Fruit fly (Drosophila melanogaster) whole organism, embryonic: ENCODE measurements around the gene CG2841.
A peak's percentile ranks its signal among the peaks of the same experiment; 100 is the strongest.

Source experiments
- Atf-2 ChIP-seq: fragments of 200-800 bp; sonication (Bioruptor generic); optimal IDR thresholded peaks from 2 replicates; lab custom pipeline; 2016; ENCODE audit warnings: missing biosample characterization, missing genetic modification characterization
- CG10431 ChIP-seq: fragments of 200-800 bp; sonication (Bioruptor generic); optimal IDR thresholded peaks from 3 replicates; lab custom pipeline; 2018; ENCODE audit warnings: missing biosample characterization, mild to moderate bottlenecking, missing genetic modification characterization
- CG11504 ChIP-seq: fragments of 200-800 bp; sonication (Bioruptor generic); optimal IDR thresholded peaks from 3 replicates; lab custom pipeline; 2019; ENCODE audit warnings: missing biosample characterization, mild to moderate bottlenecking, missing genetic modification characterization, moderate library complexity
- CG11560 ChIP-seq: fragments of 200-800 bp; sonication (Bioruptor generic); IDR thresholded peaks from 3 replicates; pipeline ENCODE4 v1.3.6; 2022; ENCODE audit warnings: missing biosample characterization, missing genetic modification characterization
- CG13123 ChIP-seq: fragments of 200-800 bp; sonication (Bioruptor generic); optimal IDR thresholded peaks from 2 replicates; lab custom pipeline; 2016; ENCODE audit warnings: missing biosample characterization, missing genetic modification characterization
- CG15011 ChIP-seq: fragments of 200-800 bp; sonication (Bioruptor generic); optimal IDR thresholded peaks from 3 replicates; lab custom pipeline; 2018; ENCODE audit warnings: missing biosample characterization, mild to moderate bottlenecking, missing genetic modification characterization
- CG15479 ChIP-seq: fragments of 200-800 bp; sonication (Bioruptor generic); optimal IDR thresholded peaks from 3 replicates; lab custom pipeline; 2019; ENCODE audit warnings: missing biosample characterization, mild to moderate bottlenecking, missing genetic modification characterization, moderate library complexity
- CG15514 ChIP-seq: fragments of 200-800 bp; sonication (Bioruptor generic); optimal IDR thresholded peaks from 3 replicates; lab custom pipeline; 2017; ENCODE audit warnings: missing biosample characterization, missing genetic modification characterization, mild to moderate bottlenecking, moderate library complexity, missing genetic modification reagents
- CG17186 ChIP-seq: fragments of 200-800 bp; sonication (Bioruptor generic); optimal IDR thresholded peaks from 3 replicates; lab custom pipeline; 2017; ENCODE audit warnings: missing biosample characterization, missing genetic modification reagents, missing genetic modification characterization
- CG17328 ChIP-seq: fragments of 200-800 bp; sonication (Bioruptor generic); IDR thresholded peaks from 2 replicates; pipeline ENCODE4 v1.3.6; 2022; ENCODE audit warnings: missing biosample characterization, missing genetic modification characterization
- CG17912 ChIP-seq: fragments of 200-800 bp; sonication (Bioruptor generic); optimal IDR thresholded peaks from 2 replicates; lab custom pipeline; 2018; ENCODE audit warnings: missing biosample characterization, mild to moderate bottlenecking, missing genetic modification characterization
- CG3065 ChIP-seq: fragments of 200-800 bp; sonication (Bioruptor generic); optimal IDR thresholded peaks from 2 replicates; lab custom pipeline; 2016; ENCODE audit warnings: missing biosample characterization, missing genetic modification characterization
- CG32772 ChIP-seq: fragments of 200-800 bp; sonication (Bioruptor generic); IDR thresholded peaks from 2 replicates; pipeline ENCODE4 v1.3.6; 2022; ENCODE audit warnings: missing biosample characterization, missing genetic modification characterization
- CG34422 ChIP-seq: fragments of 200-800 bp; sonication (Bioruptor generic); IDR thresholded peaks from 3 replicates; pipeline ENCODE4 v1.3.6; 2022; ENCODE audit warnings: missing biosample characterization, missing genetic modification characterization
- CG3838 ChIP-seq: fragments of 200-800 bp; sonication (Bioruptor generic); optimal IDR thresholded peaks from 3 replicates; lab custom pipeline; 2016; ENCODE audit warnings: missing biosample characterization, missing genetic modification characterization
- CG3847 ChIP-seq: fragments of 200-800 bp; sonication (Bioruptor generic); IDR thresholded peaks from 2 replicates; pipeline ENCODE4 v1.3.6; 2022; ENCODE audit warnings: missing biosample characterization, missing genetic modification characterization
- CG7357 ChIP-seq: fragments of 200-800 bp; sonication (Bioruptor generic); IDR thresholded peaks from 3 replicates; pipeline ENCODE4 v1.3.6; 2022; ENCODE audit warnings: missing biosample characterization, missing genetic modification characterization
- CG8924 ChIP-seq: fragments of 200-800 bp; optimal IDR thresholded peaks from 3 replicates; lab custom pipeline; 2019; ENCODE audit warnings: missing biosample characterization, mild to moderate bottlenecking, missing genetic modification characterization, moderate library complexity
- CG9817 ChIP-seq: fragments of 200-800 bp; sonication (Bioruptor generic); optimal IDR thresholded peaks from 2 replicates; lab custom pipeline; 2018; ENCODE audit warnings: missing biosample characterization, mild to moderate bottlenecking, missing genetic modification characterization, moderate library complexity
- Fer3 ChIP-seq: fragments of 200-800 bp; sonication (Bioruptor generic); optimal IDR thresholded peaks from 2 replicates; lab custom pipeline; 2018; ENCODE audit warnings: missing biosample characterization, mild to moderate bottlenecking, missing genetic modification characterization, moderate library complexity
- H2.0 ChIP-seq: fragments of 200-800 bp; sonication (Bioruptor generic); IDR thresholded peaks from 2 replicates; pipeline ENCODE4 v1.3.6; 2022; ENCODE audit warnings: missing biosample characterization, missing genetic modification characterization
- Hr39 ChIP-seq: fragments of >200 bp; optimal IDR thresholded peaks from 2 replicates; lab custom pipeline; 2017
- Hr51 ChIP-seq, 2 experiments: fragments of 200-800 bp; sonication (Bioruptor generic); optimal IDR thresholded peaks; 2 replicates in 1 of 2; 3 replicates in 1 of 2; lab custom pipeline; 2016 to 2018; ENCODE audit warnings: missing biosample characterization in 2 of 2, missing genetic modification characterization in 2 of 2, mild to moderate bottlenecking in 1 of 2, moderate library complexity in 1 of 2
- Hr78 ChIP-seq, 2 experiments: fragments of 200-800 bp in 1 of 2; fragments of >200 bp in 1 of 2; sonication (Bioruptor generic) in 1 of 2; optimal IDR thresholded peaks; 2 replicates each; lab custom pipeline; 2017 to 2019; ENCODE audit warnings: missing biosample characterization in 2 of 2, missing genetic modification characterization in 2 of 2, mild to moderate bottlenecking in 1 of 2, moderate library complexity in 1 of 2
- MTF-1 ChIP-seq: fragments of 200-800 bp; sonication (Bioruptor generic); optimal IDR thresholded peaks from 2 replicates; lab custom pipeline; 2018; ENCODE audit warnings: missing biosample characterization, mild to moderate bottlenecking, missing genetic modification characterization, borderline replicate concordance
- Mad ChIP-seq: fragments of 200-800 bp; sonication (Bioruptor generic); optimal IDR thresholded peaks from 2 replicates; lab custom pipeline; 2016; ENCODE audit warnings: missing biosample characterization, missing genetic modification characterization
- Med ChIP-seq: fragments of 200-800 bp; sonication (Bioruptor generic); peaks from one replicate; lab custom pipeline; 2016; ENCODE audit warnings: missing biosample characterization, missing genetic modification characterization, mild to moderate bottlenecking, inconsistent platforms, moderate library complexity
- Sry-δ ChIP-seq: fragments of 200-800 bp; sonication (Bioruptor generic); optimal IDR thresholded peaks from 2 replicates; lab custom pipeline; 2016; ENCODE audit warnings: missing biosample characterization, missing genetic modification characterization
- TFAM ChIP-seq: fragments of 200-800 bp; sonication (Bioruptor generic); optimal IDR thresholded peaks from 2 replicates; lab custom pipeline; 2017; ENCODE audit warnings: missing biosample characterization, missing genetic modification characterization, inconsistent platforms
- Usf ChIP-seq: fragments of 200-800 bp; sonication (Bioruptor generic); optimal IDR thresholded peaks from 2 replicates; lab custom pipeline; 2017; ENCODE audit warnings: missing genotype, missing biosample characterization, missing genetic modification characterization
- crc ChIP-seq: fragments of 200-800 bp; sonication (Bioruptor generic); optimal IDR thresholded peaks from 2 replicates; lab custom pipeline; 2016; ENCODE audit warnings: missing biosample characterization, missing genetic modification characterization
- crol ChIP-seq: fragments of 200-800 bp; sonication (Bioruptor generic); IDR thresholded peaks from 2 replicates; pipeline ENCODE4 v1.3.6; 2022; ENCODE audit warnings: missing biosample characterization, missing genetic modification characterization
- dmrt11E ChIP-seq: fragments of 200-800 bp; sonication (Bioruptor generic); optimal IDR thresholded peaks from 3 replicates; lab custom pipeline; 2018; ENCODE audit warnings: missing biosample characterization, mild to moderate bottlenecking, missing genetic modification characterization, moderate library complexity
- eve ChIP-seq, 2 experiments: fragments of >200 bp; optimal IDR thresholded peaks; 2 replicates each; lab custom pipeline; 2017; ENCODE audit warnings: missing biosample characterization in 2 of 2, missing genetic modification characterization in 2 of 2
- gsb ChIP-seq: fragments of 200-800 bp; sonication (Bioruptor generic); IDR thresholded peaks from 2 replicates; pipeline ENCODE4 v1.3.6; 2022; ENCODE audit warnings: missing biosample characterization, missing genetic modification characterization
- hb ChIP-seq: fragments of 200-800 bp; sonication (Bioruptor generic); IDR thresholded peaks from 3 replicates; pipeline ENCODE4 v1.3.6; 2022; ENCODE audit warnings: missing biosample characterization, missing genetic modification characterization; ENCODE audit not compliant: partially characterized antibody
- ind ChIP-seq: fragments of 200-800 bp; sonication (Bioruptor generic); optimal IDR thresholded peaks from 3 replicates; lab custom pipeline; 2016; ENCODE audit warnings: missing biosample characterization, missing genetic modification characterization
- kni ChIP-seq: fragments of 200-800 bp; sonication (Bioruptor generic); optimal IDR thresholded peaks from 3 replicates; lab custom pipeline; 2017; ENCODE audit warnings: mild to moderate bottlenecking, missing biosample characterization, missing genetic modification reagents, missing genetic modification characterization
- mld ChIP-seq: fragments of 200-800 bp; sonication (Bioruptor generic); IDR thresholded peaks from 3 replicates; pipeline ENCODE4 v1.3.6; 2022; ENCODE audit warnings: missing biosample characterization, missing genetic modification characterization; ENCODE audit not compliant: partially characterized antibody
- oc ChIP-seq: fragments of 200-800 bp; sonication (Bioruptor generic); optimal IDR thresholded peaks from 2 replicates; lab custom pipeline; 2018; ENCODE audit warnings: missing biosample characterization, mild to moderate bottlenecking, missing genetic modification characterization, moderate library complexity
- peb ChIP-seq: fragments of 200-800 bp; sonication (Bioruptor generic); IDR thresholded peaks from 2 replicates; pipeline ENCODE4 v1.3.6; 2022; ENCODE audit warnings: missing biosample characterization, missing genetic modification characterization
- prd ChIP-seq, 3 experiments: fragments of >200 bp in 2 of 3; fragments of 200-800 bp in 1 of 3; sonication (Bioruptor generic) in 1 of 3; optimal IDR thresholded peaks in 2 of 3; IDR thresholded peaks in 1 of 3; 2 replicates in 2 of 3; 3 replicates in 1 of 3; pipeline versions ENCODE4 v1.3.6 to Lab custom; 2017 to 2022; ENCODE audit warnings: missing biosample characterization in 1 of 3, missing genetic modification characterization in 1 of 3
- rib ChIP-seq: fragments of 200-800 bp; sonication (Bioruptor generic); IDR thresholded peaks from 2 replicates; pipeline ENCODE4 v1.3.6; 2022; ENCODE audit warnings: missing biosample characterization, missing genetic modification characterization
- ro ChIP-seq: fragments of 200-800 bp; sonication (Bioruptor generic); IDR thresholded peaks from 2 replicates; pipeline ENCODE4 v1.3.6; 2022; ENCODE audit warnings: missing biosample characterization, missing genetic modification characterization
- schlank ChIP-seq: fragments of 200-800 bp; sonication (Bioruptor generic); optimal IDR thresholded peaks from 2 replicates; lab custom pipeline; 2018; ENCODE audit warnings: missing biosample characterization, mild to moderate bottlenecking, missing genetic modification characterization
- sr ChIP-seq: fragments of 200-800 bp; sonication (Bioruptor generic); IDR thresholded peaks from 3 replicates; pipeline ENCODE4 v1.3.6; 2022; ENCODE audit warnings: missing biosample characterization, missing genetic modification characterization
- tna ChIP-seq: fragments of 200-800 bp; sonication (Bioruptor generic); IDR thresholded peaks from 2 replicates; pipeline ENCODE4 v1.3.6; 2022; ENCODE audit warnings: missing biosample characterization, missing genetic modification characterization; ENCODE audit not compliant: partially characterized antibody
- zen2 ChIP-seq: fragments of 200-800 bp; sonication (Bioruptor generic); IDR thresholded peaks from 3 replicates; pipeline ENCODE4 v1.3.6; 2022; ENCODE audit warnings: missing biosample characterization, missing genetic modification characterization; ENCODE audit not compliant: partially characterized antibody

The CG2841 gene

DNA sequence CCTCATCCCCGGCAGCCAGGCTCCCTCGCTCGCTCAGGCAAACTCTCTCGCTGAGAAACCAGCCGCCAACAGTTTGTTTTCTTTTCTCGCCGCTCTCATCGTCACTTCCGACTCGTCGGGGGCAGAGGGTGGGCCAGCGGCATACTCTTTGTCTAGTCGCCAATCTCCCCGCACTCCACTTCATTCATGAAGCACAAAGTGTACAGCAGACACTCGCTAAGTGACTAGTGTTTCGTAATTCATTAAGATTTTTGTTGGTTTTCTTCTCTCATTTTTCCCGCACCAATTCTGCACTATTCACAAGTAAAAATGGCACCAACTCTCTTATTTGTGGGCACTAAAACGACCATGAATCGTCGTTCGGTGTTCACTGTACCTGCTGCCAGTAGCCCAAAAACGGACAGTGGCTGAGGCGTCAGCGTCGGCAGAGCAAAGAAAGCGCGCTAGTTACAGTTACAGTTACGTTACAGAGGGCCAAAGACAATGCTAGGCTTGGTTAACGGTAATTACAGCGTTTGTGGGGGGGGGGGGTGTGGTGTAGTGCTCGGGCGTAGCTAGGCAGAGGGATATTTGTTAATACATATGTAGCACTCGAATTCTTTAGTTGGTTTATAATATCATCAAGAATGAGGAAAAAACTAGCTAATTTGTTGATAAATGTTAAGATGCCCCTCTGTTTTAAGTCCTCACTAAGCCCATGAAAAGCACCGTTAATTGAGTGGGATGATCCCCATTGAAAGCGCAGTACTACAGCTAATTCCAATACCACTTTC, 68.5 kb downstream of the CG2841 start (continued):
- TF ChIP-seq CG34422 (GFP tag; lab: Robert Waterston, UW) (peak; percentile 99), ro (GFP tag; lab: Robert Waterston, UW) (peak; percentile 95), CG3847 (GFP tag; lab: Robert Waterston, UW) (peak; percentile 98), CG11560 (tag; lab: Robert Waterston, UW) (peak; percentile 92), CG17912 (GFP tag; lab: Kevin White, UChicago) (peak; percentile 97), CG11504 (peak; percentile 98), CG3838 (GFP tag; lab: Kevin White, UChicago) (peak; percentile 95), Atf-2 (peak; percentile 98), Hr78 (GFP tag; optimal IDR thresholded peaks at IDR 0.05; lab: Kevin White, UChicago) (peak in 1 of 2 experiments; percentile 94), rib (GFP tag; lab: Robert Waterston, UW) (peak; percentile 94), tna (GFP tag; lab: Robert Waterston, UW) (no peak), eve (GFP tag; optimal IDR thresholded peaks at IDR 0.05; lab: Kevin White, UChicago) (peak in 1 of 2 experiments; percentile 99), Med (peak; percentile 100), Hr39 (lab: Kevin White, UChicago) (no peak), TFAM (GFP tag; lab: Kevin White, UChicago) (peak; percentile 93), CG17186 (GFP tag; lab: Kevin White, UChicago) (peak; percentile 95), gsb (GFP tag; lab: Robert Waterston, UW) (peak; percentile 96), kni (peak; percentile 91), CG15479 (peak; percentile 20), CG32772 (peak; percentile 99), CG17328 (GFP tag; lab: Robert Waterston, UW) (peak; percentile 99), Fer3 (tag; lab: Kevin White, UChicago) (peak; percentile 98), zen2 (no peak), Sry-δ (GFP tag; lab: Kevin White, UChicago) (peak; percentile 79), CG15011 (GFP tag; lab: Kevin White, UChicago) (peak; percentile 96), MTF-1 (peak; percentile 97), CG7357 (peak; percentile 93), CG8924 (peak; percentile 99), Hr51 (GFP tag; optimal IDR thresholded peaks at IDR 0.05; lab: Kevin White, UChicago) (peak; percentile 98), crol (GFP tag; lab: Robert Waterston, UW) (peak; percentile 98), dmrt11E (peak; percentile 93), CG9817 (tag; lab: Kevin White, UChicago) (peak; percentile 98), peb (peak; percentile 97), Usf (GFP tag; lab: Kevin White, UChicago) (peak; percentile 95), sr (peak; percentile 92), ind (GFP tag; lab: Kevin White, UChicago) (peak; percentile 99), prd (optimal IDR thresholded peaks at IDR 0.05; lab: Kevin White, UChicago) (no peak), prd (GFP tag; IDR thresholded peaks at IDR 0.05; lab: Robert Waterston, UW) (peak; percentile 99), CG10431 (GFP tag; lab: Kevin White, UChicago) (peak; percentile 95), mld (GFP tag; lab: Robert Waterston, UW) (no peak), H2.0 (GFP tag; lab: Robert Waterston, UW) (peak; percentile 98), CG13123 (GFP tag; lab: Kevin White, UChicago) (peak; percentile 98), Mad (GFP tag; lab: Kevin White, UChicago) (peak; percentile 98), crc (GFP tag; lab: Kevin White, UChicago) (peak; percentile 98), schlank (tag; lab: Kevin White, UChicago) (peak; percentile 97), oc (tag; lab: Kevin White, UChicago) (peak; percentile 99), hb (GFP tag; lab: Robert Waterston, UW) (no peak), CG15514 (GFP tag; lab: Kevin White, UChicago) (peak; percentile 94), CG3065 (GFP tag; lab: Kevin White, UChicago) (peak; percentile 97)
